Fruit fly (Drosophila melanogaster) whole organism, embryonic: ENCODE measurements around the gene pygo.
A peak's percentile ranks its signal among the peaks of the same experiment; 100 is the strongest.

Experiments used
- Antp ChIP-seq: fragments of 200-800 bp; sonication (Bioruptor generic); optimal IDR thresholded peaks from 3 replicates; lab custom pipeline; 2016; ENCODE audit warnings: missing biosample characterization, missing genetic modification characterization
- Atf3 ChIP-seq: fragments of 200-800 bp; sonication (Bioruptor generic); optimal IDR thresholded peaks from 3 replicates; lab custom pipeline; 2016; ENCODE audit warnings: missing biosample characterization, missing genetic modification characterization
- BEAF-32 ChIP-seq: fragments of 200-800 bp; sonication (Bioruptor generic); optimal IDR thresholded peaks from 3 replicates; lab custom pipeline; 2017; ENCODE audit warnings: missing biosample characterization, missing genetic modification characterization, mild to moderate bottlenecking, moderate library complexity, missing genetic modification reagents
- CG11560 ChIP-seq: fragments of 200-800 bp; sonication (Bioruptor generic); IDR thresholded peaks from 3 replicates; pipeline ENCODE4 v1.3.6; 2022; ENCODE audit warnings: missing biosample characterization, missing genetic modification characterization
- CG12299 ChIP-seq: fragments of 200-800 bp; sonication (Bioruptor generic); optimal IDR thresholded peaks from 2 replicates; lab custom pipeline; 2018; ENCODE audit warnings: missing biosample characterization, mild to moderate bottlenecking, missing genetic modification characterization
- CG12769 ChIP-seq: fragments of 200-800 bp; sonication (Bioruptor generic); optimal IDR thresholded peaks from 2 replicates; lab custom pipeline; 2019; ENCODE audit warnings: missing biosample characterization, mild to moderate bottlenecking, missing genetic modification characterization, moderate library complexity
- CG13894 ChIP-seq: fragments of 200-800 bp; sonication (Bioruptor generic); optimal IDR thresholded peaks from 3 replicates; lab custom pipeline; 2018; ENCODE audit warnings: missing biosample characterization, mild to moderate bottlenecking, missing genetic modification characterization, moderate library complexity
- CG1647 ChIP-seq: fragments of 200-800 bp; sonication (Bioruptor generic); optimal IDR thresholded peaks from 3 replicates; lab custom pipeline; 2016; ENCODE audit warnings: missing biosample characterization, missing genetic modification characterization
- CG17568 ChIP-seq: fragments of 200-800 bp; sonication (Bioruptor generic); optimal IDR thresholded peaks from 2 replicates; lab custom pipeline; 2018; ENCODE audit warnings: missing biosample characterization, mild to moderate bottlenecking, missing genetic modification characterization, moderate library complexity
- CG17829 ChIP-seq: fragments of 200-800 bp; optimal IDR thresholded peaks from 2 replicates; lab custom pipeline; 2019; ENCODE audit warnings: missing biosample characterization, mild to moderate bottlenecking, missing genetic modification characterization, moderate library complexity
- CG2202 ChIP-seq: fragments of 200-800 bp; sonication (Bioruptor generic); optimal IDR thresholded peaks from 2 replicates; lab custom pipeline; 2018; ENCODE audit warnings: missing biosample characterization, mild to moderate bottlenecking, missing genetic modification characterization
- CG2875 ChIP-seq: fragments of 200-800 bp; sonication (Bioruptor generic); optimal IDR thresholded peaks from 2 replicates; lab custom pipeline; 2017; ENCODE audit warnings: missing biosample characterization, mild to moderate bottlenecking, missing genetic modification characterization, missing genetic modification reagents
- CG30403 ChIP-seq: fragments of 200-800 bp; sonication (Bioruptor generic); optimal IDR thresholded peaks from 3 replicates; lab custom pipeline; 2016; ENCODE audit warnings: missing biosample characterization, missing genetic modification characterization
- CG4854 ChIP-seq: fragments of 200-800 bp; sonication (Bioruptor generic); optimal IDR thresholded peaks from 2 replicates; lab custom pipeline; 2016; ENCODE audit warnings: missing biosample characterization, missing genetic modification characterization, inconsistent platforms
- CG7786 ChIP-seq: fragments of 200-800 bp; sonication (Bioruptor generic); optimal IDR thresholded peaks from 2 replicates; lab custom pipeline; 2016; ENCODE audit warnings: missing biosample characterization, missing genetic modification characterization
- CG7839 ChIP-seq: fragments of 200-800 bp; sonication (Bioruptor generic); optimal IDR thresholded peaks from 3 replicates; lab custom pipeline; 2018; ENCODE audit warnings: missing biosample characterization, mild to moderate bottlenecking, missing genetic modification characterization, moderate library complexity
- CG7987 ChIP-seq: fragments of 200-800 bp; sonication (Bioruptor generic); optimal IDR thresholded peaks from 2 replicates; lab custom pipeline; 2018; ENCODE audit warnings: missing biosample characterization, mild to moderate bottlenecking, missing genetic modification characterization, moderate library complexity
- CG8924 ChIP-seq: fragments of 200-800 bp; optimal IDR thresholded peaks from 3 replicates; lab custom pipeline; 2019; ENCODE audit warnings: missing biosample characterization, mild to moderate bottlenecking, missing genetic modification characterization, moderate library complexity
- CG9797 ChIP-seq: fragments of 200-800 bp; sonication (Bioruptor generic); optimal IDR thresholded peaks from 3 replicates; lab custom pipeline; 2018; ENCODE audit warnings: missing biosample characterization, mild to moderate bottlenecking, missing genetic modification characterization
- CTCF ChIP-seq: fragments of 200-800 bp; sonication (Bioruptor generic); optimal IDR thresholded peaks from 2 replicates; lab custom pipeline; 2017; ENCODE audit warnings: missing biosample characterization, mild to moderate bottlenecking, missing genetic modification characterization, moderate library complexity
- D ChIP-seq, 2 experiments: fragments of 200-800 bp in 1 of 2; fragments of >200 bp in 1 of 2; sonication (Bioruptor generic) in 1 of 2; optimal IDR thresholded peaks; 2 replicates in 1 of 2; 3 replicates in 1 of 2; lab custom pipeline; 2017; ENCODE audit warnings: mild to moderate bottlenecking in 1 of 2, missing biosample characterization in 1 of 2, missing genetic modification characterization in 1 of 2, missing genetic modification reagents in 1 of 2
- Dref ChIP-seq: fragments of 200-800 bp; sonication (Bioruptor generic); IDR thresholded peaks from 2 replicates; pipeline ENCODE4 v1.3.6; 2022; ENCODE audit warnings: missing biosample characterization, missing genetic modification characterization
- Elba2 ChIP-seq: fragments of 200-800 bp; sonication (Bioruptor generic); optimal IDR thresholded peaks from 3 replicates; lab custom pipeline; 2016; ENCODE audit warnings: missing biosample characterization, missing genetic modification characterization
- Ets97D ChIP-seq: fragments of 200-800 bp; sonication (Bioruptor generic); optimal IDR thresholded peaks from 3 replicates; lab custom pipeline; 2016; ENCODE audit warnings: missing biosample characterization, missing genetic modification characterization
- Gug ChIP-seq: fragments of 200-800 bp; sonication (Bioruptor generic); IDR thresholded peaks from 4 replicates; pipeline ENCODE4 v1.3.6; 2022; ENCODE audit warnings: missing biosample characterization, missing genetic modification characterization
- HLH54F ChIP-seq: fragments of 200-800 bp; sonication (Bioruptor generic); optimal IDR thresholded peaks from 3 replicates; lab custom pipeline; 2016; ENCODE audit warnings: missing biosample characterization, missing genetic modification characterization
- Lhr ChIP-seq: fragments of 200-800 bp; sonication (Bioruptor generic); optimal IDR thresholded peaks from 3 replicates; lab custom pipeline; 2017; ENCODE audit warnings: mild to moderate bottlenecking, missing biosample characterization, missing genetic modification reagents, missing genetic modification characterization
- MESR4 ChIP-seq: fragments of 200-800 bp; sonication (Bioruptor generic); optimal IDR thresholded peaks from 2 replicates; lab custom pipeline; 2018; ENCODE audit warnings: missing biosample characterization, mild to moderate bottlenecking, missing genetic modification characterization, moderate library complexity
- NC2β ChIP-seq: fragments of 200-800 bp; sonication (Bioruptor generic); optimal IDR thresholded peaks from 2 replicates; lab custom pipeline; 2016; ENCODE audit warnings: missing biosample characterization, missing genetic modification characterization
- NK7.1 ChIP-seq: fragments of 200-800 bp; sonication (Bioruptor generic); optimal IDR thresholded peaks from 3 replicates; lab custom pipeline; 2016; ENCODE audit warnings: missing biosample characterization, missing genetic modification characterization
- Nf-YB ChIP-seq: fragments of 200-800 bp; sonication (Bioruptor generic); optimal IDR thresholded peaks from 3 replicates; lab custom pipeline; 2019; ENCODE audit warnings: missing biosample characterization, mild to moderate bottlenecking, missing genetic modification characterization, moderate library complexity
- Side ChIP-seq: fragments of 200-800 bp; sonication (Bioruptor generic); optimal IDR thresholded peaks from 2 replicates; lab custom pipeline; 2016; ENCODE audit warnings: missing biosample characterization, missing genetic modification characterization
- Sry-δ ChIP-seq: fragments of 200-800 bp; sonication (Bioruptor generic); optimal IDR thresholded peaks from 2 replicates; lab custom pipeline; 2016; ENCODE audit warnings: missing biosample characterization, missing genetic modification characterization
- Ssrp ChIP-seq: fragments of 200-800 bp; sonication (Bioruptor generic); optimal IDR thresholded peaks from 2 replicates; lab custom pipeline; 2018; ENCODE audit warnings: missing biosample characterization, mild to moderate bottlenecking, missing genetic modification characterization, moderate library complexity
- Tbp ChIP-seq: fragments of >200 bp; optimal IDR thresholded peaks from 2 replicates; lab custom pipeline; 2018; ENCODE audit warnings: missing biosample characterization, missing genetic modification characterization
- amos ChIP-seq: fragments of 200-800 bp; sonication (Bioruptor generic); IDR thresholded peaks from 2 replicates; pipeline ENCODE4 v1.3.6; 2022; ENCODE audit warnings: missing biosample characterization, missing genetic modification characterization; ENCODE audit not compliant: partially characterized antibody
- bigmax ChIP-seq: fragments of 200-800 bp; sonication (Bioruptor generic); optimal IDR thresholded peaks from 2 replicates; lab custom pipeline; 2018; ENCODE audit warnings: missing biosample characterization, mild to moderate bottlenecking, missing genetic modification characterization
- dmrt99B ChIP-seq: fragments of 200-800 bp; sonication (Bioruptor generic); optimal IDR thresholded peaks from 2 replicates; lab custom pipeline; 2018; ENCODE audit warnings: missing biosample characterization, mild to moderate bottlenecking, missing genetic modification characterization, moderate library complexity
- en ChIP-seq: fragments of 200-800 bp; sonication (Bioruptor generic); optimal IDR thresholded peaks from 2 replicates; lab custom pipeline; 2016; ENCODE audit warnings: missing biosample characterization, missing genetic modification characterization
- fd64A ChIP-seq: fragments of 200-800 bp; sonication (Bioruptor generic); optimal IDR thresholded peaks from 3 replicates; lab custom pipeline; 2018; ENCODE audit warnings: missing biosample characterization, mild to moderate bottlenecking, missing genetic modification characterization
- kni ChIP-seq: fragments of 200-800 bp; sonication (Bioruptor generic); optimal IDR thresholded peaks from 3 replicates; lab custom pipeline; 2017; ENCODE audit warnings: mild to moderate bottlenecking, missing biosample characterization, missing genetic modification reagents, missing genetic modification characterization
- lilli ChIP-seq: fragments of 200-800 bp; sonication (Bioruptor generic); optimal IDR thresholded peaks from 3 replicates; lab custom pipeline; 2016; ENCODE audit warnings: missing biosample characterization, missing genetic modification characterization
- mirr ChIP-seq: fragments of 200-800 bp; sonication (Bioruptor generic); optimal IDR thresholded peaks from 3 replicates; lab custom pipeline; 2018; ENCODE audit warnings: missing biosample characterization, mild to moderate bottlenecking, missing genetic modification characterization
- odd ChIP-seq: fragments of 200-800 bp; sonication (Bioruptor generic); optimal IDR thresholded peaks from 2 replicates; lab custom pipeline; 2017; ENCODE audit warnings: missing biosample characterization, mild to moderate bottlenecking, missing genetic modification characterization
- pho ChIP-seq: fragments of 200-800 bp; sonication (Bioruptor generic); optimal IDR thresholded peaks from 2 replicates; lab custom pipeline; 2016; ENCODE audit warnings: missing biosample characterization, missing genetic modification characterization
- pum ChIP-seq: fragments of 200-800 bp; sonication (Bioruptor generic); optimal IDR thresholded peaks from 2 replicates; lab custom pipeline; 2016; ENCODE audit warnings: missing biosample characterization, missing genetic modification characterization
- rib ChIP-seq: fragments of 200-800 bp; sonication (Bioruptor generic); IDR thresholded peaks from 2 replicates; pipeline ENCODE4 v1.3.6; 2022; ENCODE audit warnings: missing biosample characterization, missing genetic modification characterization
- shn ChIP-seq: fragments of 200-800 bp; sonication (Bioruptor generic); optimal IDR thresholded peaks from 3 replicates; lab custom pipeline; 2016; ENCODE audit warnings: missing biosample characterization, missing genetic modification characterization
- twi ChIP-seq: fragments of 200-800 bp; optimal IDR thresholded peaks from 2 replicates; lab custom pipeline; 2019; ENCODE audit warnings: missing biosample characterization, mild to moderate bottlenecking, missing genetic modification characterization, moderate library complexity
- vfl ChIP-seq: fragments of 200-800 bp; sonication (Bioruptor generic); optimal IDR thresholded peaks from 2 replicates; lab custom pipeline; 2016; ENCODE audit warnings: missing biosample characterization, missing genetic modification characterization

Gene pygo

DNA sequence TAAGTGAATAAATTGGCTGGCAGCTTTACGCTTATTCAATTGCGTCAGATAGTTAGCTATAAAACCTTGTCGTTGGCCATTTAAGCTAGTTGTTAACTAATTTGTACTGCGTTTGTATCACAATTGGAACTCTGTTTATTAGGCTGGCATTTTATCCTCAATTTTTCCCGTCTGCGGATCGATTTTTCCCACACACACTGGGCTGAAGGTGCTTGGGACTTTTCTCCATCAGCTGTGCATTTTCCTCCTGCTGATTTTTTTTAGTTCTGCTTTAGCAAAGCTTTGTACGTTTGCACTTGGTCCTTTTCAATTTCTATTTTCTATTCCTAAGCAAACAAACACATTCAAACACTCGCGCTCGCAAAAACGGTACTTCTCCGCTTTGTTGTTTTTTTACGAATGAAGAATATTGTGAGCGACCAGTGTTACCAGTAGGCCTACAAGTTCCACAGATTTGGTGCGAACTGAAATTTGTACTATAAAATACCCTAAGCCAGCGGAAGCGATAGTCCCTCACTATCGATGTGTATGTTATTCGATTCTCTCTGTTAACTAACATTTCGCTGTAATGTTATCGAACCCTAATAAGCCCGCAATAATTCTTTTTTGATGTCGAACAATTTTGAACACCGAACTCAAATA, 29.0 kb upstream of the pygo start:
- TF ChIP-seq Dref (no peak), CG13894 (peak; percentile 85), shn (no peak), NC2β (peak; percentile 43), kni (GFP tag; lab: Kevin White, UChicago) (no peak), vfl (no peak), Atf3 (GFP tag; lab: Kevin White, UChicago) (no peak), rib (GFP tag; lab: Robert Waterston, UW) (no peak), pho (GFP tag; lab: Kevin White, UChicago) (peak; percentile 21), Nf-YB (GFP tag; lab: Kevin White, UChicago) (peak; percentile 4), Elba2 (GFP tag; lab: Kevin White, UChicago) (peak; percentile 23), CG4854 (GFP tag; lab: Kevin White, UChicago) (peak; percentile 15), CG7987 (GFP tag; lab: Kevin White, UChicago) (peak; percentile 80), MESR4 (GFP tag; lab: Kevin White, UChicago) (peak; percentile 69), Gug (GFP tag; lab: Robert Waterston, UW) (0 out of 4 replicates have a peak, but pooled peaks have one; percentile 6), CG12769 (tag; lab: Kevin White, UChicago) (peak; percentile 75), CG9797 (peak; percentile 93), fd64A (GFP tag; lab: Kevin White, UChicago) (no peak), CG17568 (GFP tag; lab: Kevin White, UChicago) (peak; percentile 15), pum (GFP tag; lab: Kevin White, UChicago) (no peak), bigmax (peak; percentile 52), Sry-δ (GFP tag; lab: Kevin White, UChicago) (peak; percentile 85), Ssrp (tag; lab: Kevin White, UChicago) (peak; percentile 13), dmrt99B (tag; lab: Kevin White, UChicago) (peak; percentile 7), CG1647 (peak; percentile 5), Side (peak; percentile 36), mirr (GFP tag; lab: Kevin White, UChicago) (peak; percentile 70), CG8924 (tag; lab: Kevin White, UChicago) (peak; percentile 43), D (optimal IDR thresholded peaks at IDR 0.05; lab: Kevin White, UChicago) (peak; percentile 29), D (GFP tag; optimal IDR thresholded peaks at IDR 0.05; lab: Kevin White, UChicago) (no peak), HLH54F (GFP tag; lab: Kevin White, UChicago) (peak; percentile 11), Antp (GFP tag; lab: Kevin White, UChicago) (no peak), CG2875 (GFP tag; lab: Kevin White, UChicago) (no peak), amos (GFP tag; lab: Robert Waterston, UW) (no peak), CG7786 (GFP tag; lab: Kevin White, UChicago) (peak; percentile 3), odd (GFP tag; lab: Kevin White, UChicago) (peak; percentile 1), CTCF (GFP tag; lab: Kevin White, UChicago) (peak; percentile 53), Tbp (GFP tag; lab: Kevin White, UChicago) (peak; percentile 57), twi (tag; lab: Kevin White, UChicago) (peak; percentile 7), Lhr (GFP tag; lab: Kevin White, UChicago) (peak; percentile 33), CG30403 (peak; percentile 3), BEAF-32 (GFP tag; lab: Kevin White, UChicago) (peak; percentile 91), lilli (peak; percentile 56), CG11560 (tag; lab: Robert Waterston, UW) (no peak), en (GFP tag; lab: Kevin White, UChicago) (no peak), CG2202 (tag; lab: Kevin White, UChicago) (peak; percentile 14), CG7839 (tag; lab: Kevin White, UChicago) (peak; percentile 22), CG12299 (peak; percentile 70), CG17829 (peak; percentile 84), NK7.1 (GFP tag; lab: Kevin White, UChicago) (peak; percentile 0), Ets97D (GFP tag; lab: Kevin White, UChicago) (peak; percentile 69)
